Fruit fly (Drosophila melanogaster) whole organism: ENCODE data around the gene Nepl16.
"Not testable (repeated sequence)": the region's sequence is repeated elsewhere in the genome, so short reads cannot be mapped to it uniquely, and the experiment has no call there.

ENCODE experiments used
- CG8478 ChIP-seq: fragments of >200 bp; optimal IDR thresholded peaks from 2 replicates; lab custom pipeline; 2018; ENCODE audit warnings: inconsistent platforms
- Dll ChIP-seq: fragments of >200 bp; optimal IDR thresholded peaks from 2 replicates; lab custom pipeline; 2017
- EcR ChIP-seq, 2 experiments: fragments of >200 bp; optimal IDR thresholded peaks; 2 replicates each; lab custom pipeline; 2017; ENCODE audit warnings: missing biosample characterization in 2 of 2, missing genetic modification characterization in 2 of 2, missing genetic modification reagents in 2 of 2
- pan ChIP-seq: fragments of >200 bp; optimal IDR thresholded peaks from 2 replicates; lab custom pipeline; 2017
- psq ChIP-seq: fragments of >200 bp; optimal IDR thresholded peaks from 2 replicates; lab custom pipeline; 2017
- usp ChIP-seq: fragments of >200 bp; optimal IDR thresholded peaks from 2 replicates; lab custom pipeline; 2017; ENCODE audit warnings: missing biosample characterization, missing genetic modification characterization, mixed read lengths

The Nepl16 gene

dm6 chr3R:25112466-25112939 is at the start of gene Nepl16:
TSS of gene Nepl16 (minus strand) at chr3R:25112516.
- TF ChIP-seq psq (no peak), pan (no peak), Dll (lab: Kevin White, UChicago) (no peak), CG8478 (no peak), EcR (GFP tag; optimal IDR thresholded peaks at IDR 0.05; lab: Kevin White, UChicago) (no peak), usp (GFP tag; lab: Kevin White, UChicago) (no peak)

DNA sequence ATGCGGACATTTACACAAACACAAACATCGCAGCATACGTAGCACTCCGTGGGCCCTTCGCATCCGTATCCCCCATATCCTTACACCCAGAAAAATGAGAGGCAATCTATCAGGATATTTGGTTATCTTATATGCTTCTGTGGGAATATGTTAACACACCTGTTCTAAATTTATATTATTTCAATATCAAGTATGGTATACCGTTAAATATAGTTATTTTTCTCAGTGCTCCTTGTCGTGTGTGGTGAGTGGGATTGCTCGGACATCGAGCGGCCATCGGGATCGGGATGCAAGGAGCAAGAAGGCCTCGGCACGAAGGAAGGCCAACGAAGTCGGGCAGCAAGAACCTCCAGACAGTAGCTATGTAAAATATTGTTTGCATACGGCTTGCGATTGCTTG is 49.2 kb upstream of the Nepl16 start:
- TF ChIP-seq usp (GFP tag; lab: Kevin White, UChicago) (no peak), psq (no peak), EcR (GFP tag; optimal IDR thresholded peaks at IDR 0.05; lab: Kevin White, UChicago) (no peak), pan (no peak), Dll (lab: Kevin White, UChicago) (no peak), CG8478 (no peak)

DNA sequence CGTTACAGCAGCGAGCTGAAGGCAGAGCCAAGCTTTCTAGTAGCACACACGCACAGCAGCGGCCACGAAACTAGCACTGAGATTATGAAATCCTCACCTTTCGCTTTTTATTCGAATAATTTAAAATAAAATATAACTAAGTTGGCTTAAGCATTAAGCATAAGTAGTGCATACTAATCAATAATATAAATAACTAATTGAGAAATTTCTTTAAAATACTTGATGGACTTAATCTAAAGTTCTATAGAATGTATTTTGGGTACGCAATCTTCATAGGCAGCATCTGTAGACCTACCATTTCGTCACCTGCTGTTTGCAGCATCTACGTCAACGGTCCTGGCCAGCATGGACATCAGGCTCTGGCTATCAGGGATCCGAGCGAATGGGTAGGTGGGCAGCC is 40.0 kb upstream of the Nepl16 start:
- TF ChIP-seq pan: no peak
- no peak for TF ChIP-seq EcR (GFP tag; optimal IDR thresholded peaks at IDR 0.05; lab: Kevin White, UChicago)
- no peak for TF ChIP-seq Dll (lab: Kevin White, UChicago)
- TF ChIP-seq CG8478: no peak
- TF ChIP-seq usp (GFP tag; lab: Kevin White, UChicago): no peak
- no peak for TF ChIP-seq psq

dm6 chr3R:25137565-25138367 is 25.4 kb upstream of the Nepl16 start, which contains the start of gene danr:
TSS of gene danr (plus strand) at chr3R:25138072.
- no peak for TF ChIP-seq psq
- TF ChIP-seq usp (GFP tag; lab: Kevin White, UChicago): no peak
- no peak for TF ChIP-seq CG8478
- peak; percentile 76 for TF ChIP-seq Dll (lab: Kevin White, UChicago)
- TF ChIP-seq pan: no peak
- TF ChIP-seq EcR (GFP tag; optimal IDR thresholded peaks at IDR 0.05; lab: Kevin White, UChicago): no peak

DNA sequence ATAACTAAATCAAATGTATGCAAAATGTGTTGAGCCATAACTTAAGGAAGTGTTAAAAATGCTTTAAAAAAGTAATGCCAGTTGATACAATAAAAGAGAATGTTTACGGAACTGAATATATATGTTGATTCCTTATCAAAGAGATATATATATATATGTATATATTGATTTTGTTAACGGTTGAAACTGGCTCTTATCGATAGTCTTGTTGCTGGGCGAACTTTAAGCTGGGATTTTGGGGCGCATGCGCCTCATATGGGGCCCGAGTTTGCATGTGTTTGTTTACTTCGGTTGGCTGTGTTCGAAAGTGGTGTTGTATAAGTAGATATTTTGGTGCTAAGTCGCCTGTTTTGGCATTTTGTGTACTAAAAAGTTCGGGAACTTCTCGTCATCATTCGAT is 18.7 kb upstream of the Nepl16 start, which contains the start of gene Bili:
Gene Bili (plus strand): TSS at position 265 of the 400 bp plus-strand sequence.
- not testable (repeated sequence) for TF ChIP-seq usp (GFP tag; lab: Kevin White, UChicago); EcR (GFP tag; optimal IDR thresholded peaks at IDR 0.05; lab: Kevin White, UChicago); pan

DNA sequence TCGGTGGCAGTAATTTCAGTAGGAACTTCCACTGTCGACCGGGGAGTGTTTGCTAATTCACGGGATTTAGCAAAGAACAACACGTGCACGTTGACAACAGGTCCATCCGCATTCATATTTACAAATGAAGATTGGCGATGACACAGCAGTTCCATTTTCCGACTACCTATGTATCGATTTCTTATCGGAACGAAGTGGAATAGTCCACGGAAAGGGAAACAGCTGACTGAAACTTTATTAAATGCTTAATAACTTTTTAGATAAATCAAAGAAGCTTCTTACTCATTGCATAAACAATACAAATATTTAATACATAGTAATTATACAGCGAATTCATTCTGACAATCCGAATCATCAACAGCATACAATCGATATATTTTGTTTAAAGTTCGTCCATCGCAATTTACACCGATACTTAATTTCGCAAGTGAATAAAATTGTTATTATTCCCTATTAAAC is 14.9 kb upstream of the Nepl16 start, which contains the start of the genes Mocs2A, Mocs2B and Clbn:
Gene Mocs2A (minus strand): TSS at position 129 of the 459 bp plus-strand sequence.
Gene Mocs2B (minus strand): TSS at position 129 of the 459 bp plus-strand sequence.
Gene Clbn (plus strand): TSS at position 272 of the 459 bp plus-strand sequence.
- TF ChIP-seq Dll (lab: Kevin White, UChicago) (no peak), CG8478 (no peak), pan (no peak), psq (no peak), EcR (GFP tag; optimal IDR thresholded peaks at IDR 0.05; lab: Kevin White, UChicago) (no peak), usp (GFP tag; lab: Kevin White, UChicago) (no peak)

DNA sequence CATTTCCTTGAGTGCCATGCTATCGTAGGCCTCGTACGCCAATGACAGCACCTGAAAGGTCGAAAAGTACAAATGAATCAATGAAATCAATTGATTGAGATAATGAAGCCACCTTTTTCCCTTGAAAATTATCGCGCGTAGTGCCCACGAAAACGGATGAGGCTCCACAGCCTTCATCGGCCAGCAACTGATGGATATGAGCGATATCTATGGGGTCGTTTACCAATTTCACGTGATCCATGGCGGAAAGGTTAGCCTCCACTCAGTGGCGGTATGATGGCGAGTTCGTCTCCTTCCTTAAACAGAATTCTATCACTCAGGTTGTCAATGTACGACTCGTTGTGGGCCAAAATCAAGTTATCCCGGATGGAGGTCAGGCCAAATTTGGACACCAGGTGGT is 14.5 kb upstream of the Nepl16 start:
- TF ChIP-seq psq: no peak
- no peak for TF ChIP-seq pan
- TF ChIP-seq EcR (GFP tag; optimal IDR thresholded peaks at IDR 0.05; lab: Kevin White, UChicago): no peak
- no peak for TF ChIP-seq Dll (lab: Kevin White, UChicago)
- no peak for TF ChIP-seq usp (GFP tag; lab: Kevin White, UChicago)
- TF ChIP-seq CG8478: no peak

dm6 chr3R:25123262-25123661 is 10.9 kb upstream of the Nepl16 start, which contains the start of gene vig2:
TSS of gene vig2 (plus strand) at chr3R:25123373.
- not testable (repeated sequence) for TF ChIP-seq CG8478; psq; EcR (GFP tag; optimal IDR thresholded peaks at IDR 0.05; lab: Kevin White, UChicago)

DNA sequence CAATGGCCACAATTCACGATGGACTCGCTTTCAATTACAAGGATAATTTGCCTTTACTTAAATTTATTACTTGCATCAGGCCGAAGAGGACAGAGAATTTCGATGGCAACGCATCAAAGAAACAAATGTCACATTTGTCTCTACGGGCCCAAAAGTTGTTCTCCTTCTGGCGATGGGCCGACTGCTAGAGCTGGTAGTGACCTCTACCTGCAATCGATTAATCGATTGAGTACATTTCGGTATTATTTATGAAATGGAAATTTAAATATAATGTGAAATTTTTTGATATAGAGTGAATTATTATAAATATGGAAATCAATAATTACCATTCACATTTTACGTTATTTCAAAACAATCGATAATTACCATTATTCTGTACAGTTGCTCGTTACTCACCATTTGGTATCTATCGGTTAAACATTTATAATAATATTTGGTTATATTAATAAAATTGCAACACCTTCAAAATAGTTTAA is 10.5 kb upstream of the Nepl16 start, which contains the start of the genes CG31510 and TTLL5:
Gene CG31510 (minus strand): TSS at position 185 of the 476 bp plus-strand sequence.
Gene TTLL5 (minus strand): TSS at position 185 of the 476 bp plus-strand sequence.
- no peak for TF ChIP-seq EcR (GFP tag; optimal IDR thresholded peaks at IDR 0.05; lab: Kevin White, UChicago)

DNA sequence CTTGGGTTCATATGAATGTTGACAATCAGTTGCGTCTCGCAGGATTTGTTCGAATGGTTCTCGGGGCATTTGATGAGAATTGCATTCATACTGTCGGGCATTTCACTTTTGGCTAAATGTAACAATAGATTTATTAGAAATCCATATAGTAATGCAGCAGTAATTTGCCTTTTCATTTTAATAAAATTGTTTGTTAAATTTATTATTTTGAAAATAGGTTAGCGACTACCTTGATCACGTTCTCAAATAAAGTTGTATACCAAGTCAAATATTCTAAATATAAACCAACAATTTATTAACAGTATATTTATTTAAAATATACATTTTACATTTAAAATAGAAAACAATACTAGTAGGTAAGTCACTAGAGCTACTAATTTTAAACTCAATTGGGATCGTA is 3.4 kb downstream of the Nepl16 start, which contains the start of gene CG34027:
Gene CG34027 (minus strand): TSS at position 101 of the 400 bp plus-strand sequence.
- TF ChIP-seq usp (GFP tag; lab: Kevin White, UChicago): no peak
- no peak for TF ChIP-seq psq
- TF ChIP-seq EcR (GFP tag; optimal IDR thresholded peaks at IDR 0.05; lab: Kevin White, UChicago): no peak
- no peak for TF ChIP-seq CG8478
- TF ChIP-seq pan: no peak
- TF ChIP-seq Dll (lab: Kevin White, UChicago): no peak

DNA sequence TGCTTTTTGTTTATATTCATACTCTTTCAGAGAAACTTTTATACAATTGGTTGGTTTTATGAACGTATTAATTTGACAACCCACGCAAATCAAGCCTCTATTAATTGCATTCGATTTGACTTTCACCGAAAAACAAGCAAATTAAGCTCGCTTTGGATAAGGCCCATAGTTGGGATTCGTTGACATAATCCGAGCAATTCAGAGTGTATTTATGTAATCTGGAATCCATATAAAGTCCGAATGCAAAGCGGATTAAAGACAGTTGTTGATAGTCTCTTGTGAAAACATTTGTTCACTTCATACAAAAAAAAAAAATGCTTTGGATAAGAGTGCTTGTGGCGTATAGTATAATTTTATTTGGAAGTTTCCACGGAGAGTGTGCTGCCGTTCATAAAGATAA is 10.1 kb downstream of the Nepl16 start, which contains the start of gene CG45095:
Gene CG45095 (plus strand): TSS at position 301 of the 400 bp plus-strand sequence.
- no peak for TF ChIP-seq EcR (GFP tag; optimal IDR thresholded peaks at IDR 0.05; lab: Kevin White, UChicago)
- no peak for TF ChIP-seq psq
- no peak for TF ChIP-seq CG8478
- no peak for TF ChIP-seq pan
- TF ChIP-seq Dll (lab: Kevin White, UChicago): no peak

DNA sequence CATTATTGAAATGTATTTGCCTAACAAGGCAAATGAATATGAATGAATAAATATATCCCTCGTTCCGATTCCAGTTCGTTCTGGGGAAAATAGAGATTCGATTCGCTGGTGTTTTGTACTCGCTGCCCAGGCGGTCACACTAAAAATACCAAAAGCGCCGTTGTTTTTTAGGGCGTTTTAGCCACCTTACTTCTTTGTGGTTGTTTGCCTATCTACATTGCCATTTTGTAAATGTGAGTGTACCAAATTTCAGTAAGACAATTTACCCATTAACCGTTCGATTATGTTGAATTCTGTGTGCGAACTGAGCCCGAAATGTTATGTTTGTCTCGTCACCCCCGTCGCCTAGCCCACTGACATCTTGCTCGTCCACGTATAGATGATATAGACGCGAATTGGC is 14.8 kb downstream of the Nepl16 start, which contains the start of the genes CG33095 and CG33096:
Gene CG33095 (plus strand): TSS at position 187 of the 400 bp plus-strand sequence.
Gene CG33096 (plus strand): TSS at position 187 of the 400 bp plus-strand sequence.
- TF ChIP-seq CG8478 (no peak), EcR (GFP tag; optimal IDR thresholded peaks at IDR 0.05; lab: Kevin White, UChicago) (peak in 1 of 2 experiments; percentile 2)
